Worm (Caenorhabditis elegans): ENCODE results near the gene R10E9.3.

- no peak for TF ChIP-seq him-1 (tag; optimal IDR thresholded peaks at IDR 0.05)
- TF ChIP-seq W03F9.2 (tag; optimal IDR thresholded peaks at IDR 0.05), result no peak
- no peak for TF ChIP-seq dao-5 (tag; optimal IDR thresholded peaks at IDR 0.05)
Observed at ce11 chrIII:3972687-3973086, 12.7 kb downstream of the R10E9.3 start, which contains the start of gene R10E9.4.

Measured in whole organism, L4/young adult.